Worm (Caenorhabditis elegans): ENCODE measurements around the gene pqn-68.

Gene pqn-68

DNA sequence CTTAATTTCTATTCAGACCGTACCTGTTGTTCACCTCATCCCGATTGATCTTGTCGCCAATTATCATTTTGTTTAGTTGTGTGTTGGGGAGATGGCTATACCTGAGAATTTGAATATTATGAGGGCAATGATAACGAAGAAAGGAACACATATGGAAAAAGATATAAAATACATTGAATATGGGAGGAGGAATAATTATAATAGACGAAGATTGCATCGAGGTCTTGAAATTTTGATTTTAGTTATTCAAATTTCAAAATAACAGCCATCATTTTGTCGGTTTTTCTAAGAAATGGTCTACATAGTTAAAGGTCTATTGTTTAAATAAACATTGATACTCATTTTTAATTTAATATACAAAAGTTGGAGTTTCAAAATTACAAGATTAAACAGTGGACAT lies 34.6 kb downstream of the pqn-68 start, which contains the start of gene shw-3:
TSS of gene shw-3 (minus strand) at position 101 of the 400 bp plus-strand sequence.
- TF ChIP-seq elt-4 (tag; optimal IDR thresholded peaks at IDR 0.05) (no peak), sox-4 (tag; optimal IDR thresholded peaks at IDR 0.05) (no peak), dmd-4 (tag; optimal IDR thresholded peaks at IDR 0.05; ENCODE audit: borderline replicate concordance) (no peak), gmeb-2 (tag; optimal IDR thresholded peaks at IDR 0.05) (no peak), pha-4 (tag; optimal IDR thresholded peaks at IDR 0.05) (no peak), zip-5 (tag; optimal IDR thresholded peaks at IDR 0.05) (no peak), unc-86 (tag; optimal IDR thresholded peaks at IDR 0.05) (no peak), K02D7.2 (tag; optimal IDR thresholded peaks at IDR 0.05) (no peak), ceh-14 (tag; optimal IDR thresholded peaks at IDR 0.05) (no peak), pax-1 (tag; optimal IDR thresholded peaks at IDR 0.05) (no peak), ceh-19 (GFP tag; optimal IDR thresholded peaks at IDR 0.05) (no peak), pqm-1 (tag; optimal IDR thresholded peaks at IDR 0.05) (no peak), ceh-34 (tag; optimal IDR thresholded peaks at IDR 0.05) (no peak), sox-2 (GFP tag; IDR thresholded peaks at IDR 0.05) (no peak), npax-4 (tag; optimal IDR thresholded peaks at IDR 0.05) (no peak), lin-11 (tag; optimal IDR thresholded peaks at IDR 0.05) (no peak), tbx-7 (tag; optimal IDR thresholded peaks at IDR 0.05) (no peak), fax-1 (tag; optimal IDR thresholded peaks at IDR 0.05) (no peak)

DNA sequence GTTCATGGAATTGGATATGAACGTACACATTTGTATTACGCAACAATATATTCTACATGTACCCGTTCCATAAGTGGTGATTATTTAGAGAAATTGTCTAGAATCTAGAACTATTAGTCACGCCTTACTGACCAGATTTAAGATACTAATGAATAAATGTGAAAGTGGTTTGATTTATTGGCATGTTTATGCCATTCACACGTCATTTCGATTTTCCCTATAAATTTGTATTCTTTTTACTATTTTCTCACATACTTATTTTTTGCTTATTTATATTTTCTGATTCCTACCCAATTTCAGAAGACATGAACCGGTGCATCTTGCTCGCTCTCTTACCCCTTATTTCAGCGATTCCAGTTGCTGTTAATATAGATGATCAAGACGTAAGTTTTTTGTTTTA lies 35.8 kb downstream of the pqn-68 start, which contains the start of gene F15B9.8:
TSS of gene F15B9.8 (plus strand) at position 301 of the 400 bp plus-strand sequence.
- TF ChIP-seq rnt-1 (tag; optimal IDR thresholded peaks at IDR 0.05) (no peak), hlh-15 (tag; optimal IDR thresholded peaks at IDR 0.05) (no peak), ceh-2 (tag; optimal IDR thresholded peaks at IDR 0.05) (no peak), ceh-22 (tag; optimal IDR thresholded peaks at IDR 0.05) (no peak), tbx-7 (tag; optimal IDR thresholded peaks at IDR 0.05) (no peak), ref-2 (tag; optimal IDR thresholded peaks at IDR 0.05) (no peak), che-1 (tag; optimal IDR thresholded peaks at IDR 0.05) (no peak), sdc-2 (tag; optimal IDR thresholded peaks at IDR 0.05) (no peak), ets-4 (tag; optimal IDR thresholded peaks at IDR 0.05) (no peak), fax-1 (tag; optimal IDR thresholded peaks at IDR 0.05) (no peak), K09A11.1 (tag; optimal IDR thresholded peaks at IDR 0.05; ENCODE audit: insufficient read depth) (no peak), ceh-30 (tag; optimal IDR thresholded peaks at IDR 0.05) (no peak), ahr-1 (tag; optimal IDR thresholded peaks at IDR 0.05) (no peak), F13H6.1 (tag; optimal IDR thresholded peaks at IDR 0.05) (no peak), pha-4 (tag; optimal IDR thresholded peaks at IDR 0.05) (no peak), hlh-30 (tag; optimal IDR thresholded peaks at IDR 0.05; ENCODE audit: insufficient read depth) (no peak), ceh-6 (GFP tag; optimal IDR thresholded peaks at IDR 0.05) (no peak), lin-11 (tag; optimal IDR thresholded peaks at IDR 0.05) (no peak)

DNA sequence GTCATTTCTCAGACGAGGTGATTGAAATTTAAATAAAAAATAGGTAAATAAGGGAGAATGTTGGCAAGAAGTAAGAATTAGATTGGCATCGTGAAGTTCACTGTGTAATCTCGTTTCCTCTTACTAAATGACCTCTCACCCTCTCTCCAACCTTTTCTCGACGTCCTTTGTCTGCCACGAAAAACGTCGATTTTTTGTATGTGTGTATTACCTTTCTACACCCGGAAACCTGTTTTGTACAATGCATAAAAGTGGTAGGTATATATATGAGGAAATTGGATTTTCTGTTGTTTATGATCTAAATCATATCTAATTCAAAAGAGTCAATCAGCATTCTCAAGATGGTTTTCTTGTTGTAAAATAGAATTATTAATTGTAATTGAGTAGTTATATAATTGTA lies 40.5 kb downstream of the pqn-68 start, which contains the start of the genes F15B9.11 and dsl-7:
TSS of gene F15B9.11 (minus strand) at position 5 of the 400 bp plus-strand sequence.
TSS of gene dsl-7 (plus strand) at position 260 of the 400 bp plus-strand sequence.
- TF ChIP-seq ceh-6 (GFP tag; optimal IDR thresholded peaks at IDR 0.05) (no peak), ztf-16 (tag; optimal IDR thresholded peaks at IDR 0.05) (no peak), fax-1 (tag; optimal IDR thresholded peaks at IDR 0.05) (no peak), elt-2 (tag; optimal IDR thresholded peaks at IDR 0.05) (no peak), elt-4 (tag; optimal IDR thresholded peaks at IDR 0.05) (no peak)

DNA sequence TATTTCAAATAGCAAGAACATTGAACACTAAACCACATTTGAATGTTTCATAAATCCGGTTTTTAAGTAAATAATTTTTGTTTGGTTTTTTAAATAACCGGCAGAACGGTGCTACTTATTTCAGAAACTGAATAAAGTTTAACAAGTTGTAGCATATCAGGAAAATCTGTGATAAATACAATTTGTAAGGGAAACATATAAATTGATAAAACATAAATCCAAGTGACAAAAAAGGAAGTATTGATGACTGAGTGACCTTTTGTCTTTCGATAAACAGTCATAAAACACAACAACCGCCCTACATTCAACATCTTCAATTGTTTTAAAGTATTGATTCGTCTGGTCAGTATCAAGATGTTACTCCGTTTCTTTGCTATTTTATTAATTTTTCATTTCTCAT lies 42.8 kb downstream of the pqn-68 start, which contains the start of gene far-5:
TSS of gene far-5 (plus strand) at position 301 of the 400 bp plus-strand sequence.
- TF ChIP-seq pha-2 (tag; optimal IDR thresholded peaks at IDR 0.05), result no peak
- no peak for TF ChIP-seq pros-1 (tag; optimal IDR thresholded peaks at IDR 0.05)
- no peak for TF ChIP-seq unc-55 (GFP tag; optimal IDR thresholded peaks at IDR 0.05)
- TF ChIP-seq F13H6.1 (tag; optimal IDR thresholded peaks at IDR 0.05), result no peak
- no peak for TF ChIP-seq mec-3 (tag; optimal IDR thresholded peaks at IDR 0.05; ENCODE audit: borderline replicate concordance)
- TF ChIP-seq pat-9 (tag; optimal IDR thresholded peaks at IDR 0.05), result no peak
- no peak for TF ChIP-seq ceh-19 (GFP tag; optimal IDR thresholded peaks at IDR 0.05)
- no peak for TF ChIP-seq ceh-45 (GFP tag; IDR thresholded peaks at IDR 0.05)
- TF ChIP-seq pha-4 (tag; optimal IDR thresholded peaks at IDR 0.05), result no peak
- no peak for TF ChIP-seq ceh-18 (tag; optimal IDR thresholded peaks at IDR 0.05)
- no peak for TF ChIP-seq pag-3 (tag; optimal IDR thresholded peaks at IDR 0.05; ENCODE audit: borderline replicate concordance)
- no peak for TF ChIP-seq npax-4 (tag; optimal IDR thresholded peaks at IDR 0.05)
- no peak for TF ChIP-seq pqm-1 (tag; optimal IDR thresholded peaks at IDR 0.05)
- TF ChIP-seq eyg-1 (tag; optimal IDR thresholded peaks at IDR 0.05), result no peak
- no peak for TF ChIP-seq fkh-10 (GFP tag; optimal IDR thresholded peaks at IDR 0.05)
- TF ChIP-seq lim-6 (tag; optimal IDR thresholded peaks at IDR 0.05), result no peak
- no peak for TF ChIP-seq ceh-6 (GFP tag; optimal IDR thresholded peaks at IDR 0.05)
- TF ChIP-seq sdc-2 (tag; optimal IDR thresholded peaks at IDR 0.05), result no peak
- no peak for TF ChIP-seq ceh-2 (tag; optimal IDR thresholded peaks at IDR 0.05)

Measured in whole organism, late embryonic.